Worm (Caenorhabditis elegans): Measurements from ENCODE around the gene ZK643.5.

ZK643.5 gene

DNA sequence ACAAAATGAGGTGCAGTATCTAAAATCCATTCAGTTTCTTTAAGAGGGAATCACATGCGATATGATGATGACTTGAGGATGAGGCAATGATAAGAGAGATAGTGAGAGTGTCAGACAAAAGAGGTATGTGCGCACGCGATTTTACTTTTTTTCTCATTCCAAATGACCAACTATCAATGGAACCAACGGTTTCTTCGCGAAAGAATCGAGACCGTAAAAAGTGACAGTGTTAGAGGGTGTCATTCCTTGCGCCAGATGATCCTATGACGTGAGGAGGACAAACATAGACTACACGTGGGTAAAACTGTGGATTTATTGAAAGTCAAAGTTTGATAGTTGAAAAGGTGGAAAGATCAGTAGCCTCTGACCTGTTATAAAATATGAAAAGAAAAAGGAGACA is 27.8 kb upstream of the ZK643.5 start (continued):
- TF ChIP-seq nhr-25 (tag; optimal IDR thresholded peaks at IDR 0.05): no peak
- TF ChIP-seq nhr-77 (tag; optimal IDR thresholded peaks at IDR 0.05): no peak
- TF ChIP-seq pqm-1 (tag; optimal IDR thresholded peaks at IDR 0.05): peak; percentile 15
- TF ChIP-seq egl-5 (tag; optimal IDR thresholded peaks at IDR 0.05): no peak

DNA sequence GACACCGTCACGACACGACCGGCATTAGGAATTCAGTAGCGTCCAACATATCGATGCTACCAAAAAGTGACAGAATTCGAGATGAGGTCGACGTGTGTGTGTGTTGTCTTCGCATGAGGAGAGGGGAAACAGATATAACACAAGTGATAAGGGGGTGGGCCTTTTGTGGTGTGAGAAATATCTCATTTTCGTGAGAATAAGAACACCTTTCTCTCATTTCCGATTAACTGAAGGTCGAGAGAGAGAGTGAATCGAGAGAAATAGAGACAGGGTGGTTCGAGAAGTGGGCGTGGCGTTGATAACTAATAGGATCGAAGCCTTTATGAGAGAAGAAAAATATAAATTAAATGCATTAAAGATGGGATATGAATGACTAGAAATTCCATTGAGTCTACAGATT is 27.1 kb upstream of the ZK643.5 start:
- TF ChIP-seq ama-1 (optimal IDR thresholded peaks at IDR 0.05): peak; percentile 32
- TF ChIP-seq nhr-23 (tag; optimal IDR thresholded peaks at IDR 0.05): peak; percentile 36
- peak; percentile 16 for TF ChIP-seq nhr-43 (tag; optimal IDR thresholded peaks at IDR 0.05; ENCODE audit: poor library complexity, severe bottlenecking)
- TF ChIP-seq lin-39 (tag; optimal IDR thresholded peaks at IDR 0.05): peak; percentile 25
- TF ChIP-seq nhr-25 (tag; optimal IDR thresholded peaks at IDR 0.05): peak; percentile 69
- TF ChIP-seq nhr-76 (tag; optimal IDR thresholded peaks at IDR 0.05): no peak
- TF ChIP-seq fkh-2 (tag; optimal IDR thresholded peaks at IDR 0.05): no peak

DNA sequence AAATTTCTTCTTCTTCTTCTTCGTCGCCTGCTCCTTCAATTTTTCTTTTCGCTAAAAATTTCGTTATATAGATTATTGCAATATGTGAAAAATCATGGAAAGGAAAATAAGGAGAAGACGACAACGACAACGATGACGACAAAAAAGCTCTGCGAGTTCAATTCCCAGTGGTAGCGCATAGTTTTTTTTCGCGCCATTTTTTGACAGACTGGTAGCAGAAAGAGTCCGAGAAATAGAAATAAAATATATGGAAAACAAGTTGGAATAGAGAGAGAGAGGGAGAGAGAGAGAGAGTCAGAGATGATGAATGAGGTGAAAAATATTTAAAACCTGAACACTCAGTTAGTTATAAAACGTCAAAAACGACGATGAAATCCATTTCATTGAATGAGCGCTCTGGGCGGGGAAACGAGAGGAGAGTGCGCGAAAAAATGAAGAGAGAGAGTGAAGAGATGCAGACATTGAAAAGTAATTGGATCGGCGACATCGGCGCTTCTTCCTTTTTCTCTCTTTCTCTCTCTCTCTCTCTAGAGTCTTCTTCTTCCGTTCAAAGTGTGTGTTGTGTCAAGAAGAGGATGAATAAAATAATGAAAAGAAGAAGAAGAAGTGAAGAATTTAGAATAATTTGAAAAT is 26.0 kb upstream of the ZK643.5 start, which contains the start of gene pde-2:
pde-2 (minus strand) TSS at position 51 of the 633 bp plus-strand sequence.
- no peak for TF ChIP-seq ztf-11 (tag; optimal IDR thresholded peaks at IDR 0.05)
- peak; percentile 25 for TF ChIP-seq nhr-23 (tag; optimal IDR thresholded peaks at IDR 0.05)
- no peak for TF ChIP-seq elt-1 (tag; optimal IDR thresholded peaks at IDR 0.05)
- TF ChIP-seq pha-4 (tag; optimal IDR thresholded peaks at IDR 0.05): peak; percentile 61
- no peak for TF ChIP-seq ceh-82 (tag; optimal IDR thresholded peaks at IDR 0.05)
- TF ChIP-seq aly-2 (tag; optimal IDR thresholded peaks at IDR 0.05): no peak
- TF ChIP-seq mml-1 (tag; optimal IDR thresholded peaks at IDR 0.05): no peak
- no peak for TF ChIP-seq fkh-2 (tag; optimal IDR thresholded peaks at IDR 0.05)
- no peak for TF ChIP-seq nhr-67 (tag; optimal IDR thresholded peaks at IDR 0.05)
- no peak for TF ChIP-seq lin-39 (tag; optimal IDR thresholded peaks at IDR 0.05)
- TF ChIP-seq sea-2 (GFP tag; optimal IDR thresholded peaks at IDR 0.05): no peak
- TF ChIP-seq elt-2 (tag; optimal IDR thresholded peaks at IDR 0.05): no peak
- no peak for TF ChIP-seq zag-1 (tag; optimal IDR thresholded peaks at IDR 0.05)
- no peak for TF ChIP-seq ZK546.5 (tag; optimal IDR thresholded peaks at IDR 0.05)
- peak; percentile 23 for TF ChIP-seq snpc-4 (tag; optimal IDR thresholded peaks at IDR 0.05)
- peak; percentile 18 for TF ChIP-seq egl-5 (tag; optimal IDR thresholded peaks at IDR 0.05)
- peak; percentile 15 for TF ChIP-seq lsy-12 (tag; optimal IDR thresholded peaks at IDR 0.05)
- no peak for TF ChIP-seq daf-12 (tag; optimal IDR thresholded peaks at IDR 0.05)
- no peak for TF ChIP-seq R02D3.7 (tag; optimal IDR thresholded peaks at IDR 0.05)
- TF ChIP-seq skn-1 (tag; optimal IDR thresholded peaks at IDR 0.05): no peak
- TF ChIP-seq nhr-12 (tag; optimal IDR thresholded peaks at IDR 0.05): no peak
- TF ChIP-seq ceh-16 (tag; optimal IDR thresholded peaks at IDR 0.05): no peak
- no peak for TF ChIP-seq ztf-4 (tag; optimal IDR thresholded peaks at IDR 0.05)
- peak; percentile 7 for TF ChIP-seq ceh-28 (tag; optimal IDR thresholded peaks at IDR 0.05)
- TF ChIP-seq pqm-1 (tag; optimal IDR thresholded peaks at IDR 0.05): no peak
- no peak for TF ChIP-seq eor-1 (tag; optimal IDR thresholded peaks at IDR 0.05)
- TF ChIP-seq nfya-1 (tag; optimal IDR thresholded peaks at IDR 0.05; ENCODE audit: insufficient read depth): peak; percentile 79
- TF ChIP-seq nhr-237 (tag; optimal IDR thresholded peaks at IDR 0.05): no peak
- TF ChIP-seq unc-39 (tag; optimal IDR thresholded peaks at IDR 0.05): no peak
- TF ChIP-seq nhr-77 (tag; optimal IDR thresholded peaks at IDR 0.05): no peak
- TF ChIP-seq nhr-76 (tag; optimal IDR thresholded peaks at IDR 0.05): no peak
- TF ChIP-seq fos-1 (tag; optimal IDR thresholded peaks at IDR 0.05): no peak
- peak; percentile 78 for TF ChIP-seq fkh-10 (GFP tag; optimal IDR thresholded peaks at IDR 0.05)
- TF ChIP-seq ama-1 (optimal IDR thresholded peaks at IDR 0.05): peak; percentile 67
- peak; percentile 34 for TF ChIP-seq tbx-2 (tag; optimal IDR thresholded peaks at IDR 0.05)
- TF ChIP-seq unc-62 (GFP tag; optimal IDR thresholded peaks at IDR 0.05): no peak
- TF ChIP-seq nhr-11 (tag; optimal IDR thresholded peaks at IDR 0.05): no peak
- peak; percentile 31 for TF ChIP-seq lin-15B (tag; optimal IDR thresholded peaks at IDR 0.05)
- TF ChIP-seq hmg-11 (tag; optimal IDR thresholded peaks at IDR 0.05): peak; percentile 70
- TF ChIP-seq jun-1 (tag; optimal IDR thresholded peaks at IDR 0.05): no peak
- peak; percentile 46 for TF ChIP-seq nhr-43 (tag; optimal IDR thresholded peaks at IDR 0.05; ENCODE audit: poor library complexity, severe bottlenecking)
- TF ChIP-seq ceh-9 (tag; optimal IDR thresholded peaks at IDR 0.05): no peak
- TF ChIP-seq elt-3 (tag; optimal IDR thresholded peaks at IDR 0.05): no peak
- peak; percentile 38 for TF ChIP-seq nhr-25 (tag; optimal IDR thresholded peaks at IDR 0.05)
- TF ChIP-seq mdl-1 (tag; optimal IDR thresholded peaks at IDR 0.05): no peak
- TF ChIP-seq egl-27 (tag; optimal IDR thresholded peaks at IDR 0.05): no peak
- TF ChIP-seq nhr-28 (tag; optimal IDR thresholded peaks at IDR 0.05): no peak

All from whole organism, L3 larva.